Fruit fly (Drosophila melanogaster): ENCODE data around the gene CG7168.

Gene CG7168

dm6 chr3R:18244171-18245043 is 18.5 kb upstream of the CG7168 start (continued):
- TF ChIP-seq CG10543 (GFP tag; optimal IDR thresholded peaks at IDR 0.05) (peak; percentile 88), CG6854 (GFP tag; optimal IDR thresholded peaks at IDR 0.05) (no peak), CG10274 (GFP tag; optimal IDR thresholded peaks at IDR 0.05) (no peak), Spps (tag; optimal IDR thresholded peaks at IDR 0.05) (no peak), CG1603 (tag; optimal IDR thresholded peaks at IDR 0.05) (peak; percentile 15), vvl (GFP tag; IDR thresholded peaks at IDR 0.05) (no peak), crc (GFP tag; optimal IDR thresholded peaks at IDR 0.05) (no peak), cg (GFP tag; optimal IDR thresholded peaks at IDR 0.05) (peak; percentile 92), so (GFP tag; IDR thresholded peaks at IDR 0.05) (0 out of 3 replicates have a peak, but pooled peaks have one; percentile 21), Hr3 (GFP tag; optimal IDR thresholded peaks at IDR 0.05) (no peak), crol (GFP tag; IDR thresholded peaks at IDR 0.05) (peak; percentile 100), Vsx1 (GFP tag; optimal IDR thresholded peaks at IDR 0.05) (no peak), NC2α (GFP tag; optimal IDR thresholded peaks at IDR 0.05) (no peak), grau (tag; optimal IDR thresholded peaks at IDR 0.05) (peak; percentile 16), shn (GFP tag; optimal IDR thresholded peaks at IDR 0.05) (peak; percentile 15), Six4 (GFP tag; optimal IDR thresholded peaks at IDR 0.05) (no peak), CG32532 (GFP tag; IDR thresholded peaks at IDR 0.05) (peak; percentile 16; the same call in 1 of the 2 replicates), sens (GFP tag) (peak; percentile 72), CG10654 (GFP tag; optimal IDR thresholded peaks at IDR 0.05) (no peak), ro (GFP tag; IDR thresholded peaks at IDR 0.05) (no peak), CG8290 (GFP tag; optimal IDR thresholded peaks at IDR 0.05) (no peak), CG8290 (tag; optimal IDR thresholded peaks at IDR 0.05) (peak; percentile 10 to 69), YL-1 (GFP tag; optimal IDR thresholded peaks at IDR 0.05) (peak; percentile 3), Chrac-16 (GFP tag; optimal IDR thresholded peaks at IDR 0.05) (no peak), CG10462 (GFP tag; optimal IDR thresholded peaks at IDR 0.05) (no peak), gce (GFP tag; IDR thresholded peaks at IDR 0.05) (no peak), Nf-YA (GFP tag; IDR thresholded peaks at IDR 0.05) (no peak), CG8388 (GFP tag; optimal IDR thresholded peaks at IDR 0.05) (peak; percentile 99), Nf-YC (tag; optimal IDR thresholded peaks at IDR 0.05) (peak; percentile 74), sqz (GFP tag; optimal IDR thresholded peaks at IDR 0.05) (peak; percentile 48), grn (GFP tag; optimal IDR thresholded peaks at IDR 0.05) (no peak), MESR4 (GFP tag; optimal IDR thresholded peaks at IDR 0.05) (no peak), jumu (GFP tag; optimal IDR thresholded peaks at IDR 0.05) (no peak), lov (optimal IDR thresholded peaks at IDR 0.05) (no peak), lov (GFP tag; IDR thresholded peaks at IDR 0.05) (no peak), wor (GFP tag; IDR thresholded peaks at IDR 0.05) (no peak), tin (GFP tag; optimal IDR thresholded peaks at IDR 0.05) (no peak), Dp (GFP tag; optimal IDR thresholded peaks at IDR 0.05) (peak; percentile 28), Lim3 (GFP tag; IDR thresholded peaks at IDR 0.05) (no peak), ci (GFP tag; IDR thresholded peaks at IDR 0.05) (no peak), corto (GFP tag; optimal IDR thresholded peaks at IDR 0.05) (peak; percentile 48), CG11504 (tag; optimal IDR thresholded peaks at IDR 0.05) (no peak), salm (tag; optimal IDR thresholded peaks at IDR 0.05) (no peak), CG2202 (tag; optimal IDR thresholded peaks at IDR 0.05) (no peak), BtbVII (GFP tag; optimal IDR thresholded peaks at IDR 0.05) (no peak), Adf1 (GFP tag; IDR thresholded peaks at IDR 0.05) (peak; percentile 71), CG32767 (GFP tag; IDR thresholded peaks at IDR 0.05) (peak; percentile 85), gem (tag; optimal IDR thresholded peaks at IDR 0.05) (no peak), CG6654 (GFP tag; optimal IDR thresholded peaks at IDR 0.05) (no peak), CG9437 (GFP tag; optimal IDR thresholded peaks at IDR 0.05) (peak; percentile 22), inv (GFP tag; IDR thresholded peaks at IDR 0.05; ENCODE audit: partially characterized antibody) (no peak)

Measured in whole organism, embryonic.